Worm (Caenorhabditis elegans): ENCODE data around the gene trk-1.
A peak's percentile ranks its signal among the peaks of the same experiment; 100 is the strongest.

The trk-1 gene

DNA sequence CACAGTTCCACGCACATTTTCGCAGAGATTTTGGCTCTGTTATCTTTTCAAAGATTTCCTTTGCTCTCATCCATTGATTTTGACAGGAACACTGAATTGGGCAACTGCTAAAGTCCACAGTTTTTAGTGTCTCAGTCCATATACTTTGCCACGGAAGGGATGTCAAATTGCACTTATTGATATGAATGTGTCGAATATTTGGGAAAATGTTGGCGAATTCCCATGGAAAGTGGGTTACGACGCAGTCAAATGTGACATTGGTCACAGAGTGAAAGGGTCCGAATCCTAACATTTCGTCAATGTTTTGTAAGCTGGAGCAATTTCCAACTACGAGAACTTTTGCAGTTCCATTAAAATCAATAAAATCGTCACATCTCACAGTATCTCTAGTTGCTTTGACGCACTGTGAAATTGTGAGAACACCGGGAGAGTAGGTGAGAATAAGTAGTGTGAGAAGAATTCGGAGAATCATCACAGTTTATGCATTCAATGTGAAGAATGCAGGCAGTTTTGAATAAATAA is at the start of gene trk-1:
trk-1 (minus strand) TSS at position 472 of the 522 bp plus-strand sequence.
- TF ChIP-seq ref-1 (GFP tag; conservative IDR thresholded peaks at IDR 0.05) (no peak), med-1 (GFP tag; optimal IDR thresholded peaks at IDR 0.05; ENCODE audit: insufficient read depth) (no peak), ztf-23 (GFP tag; IDR thresholded peaks at IDR 0.05) (no peak), klf-2 (GFP tag; conservative IDR thresholded peaks at IDR 0.05) (no peak), ztf-29 (GFP tag; IDR thresholded peaks at IDR 0.05) (no peak), flt-1 (GFP tag; IDR thresholded peaks at IDR 0.05) (no peak), T22C8.4 (GFP tag; IDR thresholded peaks at IDR 0.05) (no peak), cog-1 (tag; optimal IDR thresholded peaks at IDR 0.05) (no peak), tab-1 (GFP tag; IDR thresholded peaks at IDR 0.05) (no peak)

DNA sequence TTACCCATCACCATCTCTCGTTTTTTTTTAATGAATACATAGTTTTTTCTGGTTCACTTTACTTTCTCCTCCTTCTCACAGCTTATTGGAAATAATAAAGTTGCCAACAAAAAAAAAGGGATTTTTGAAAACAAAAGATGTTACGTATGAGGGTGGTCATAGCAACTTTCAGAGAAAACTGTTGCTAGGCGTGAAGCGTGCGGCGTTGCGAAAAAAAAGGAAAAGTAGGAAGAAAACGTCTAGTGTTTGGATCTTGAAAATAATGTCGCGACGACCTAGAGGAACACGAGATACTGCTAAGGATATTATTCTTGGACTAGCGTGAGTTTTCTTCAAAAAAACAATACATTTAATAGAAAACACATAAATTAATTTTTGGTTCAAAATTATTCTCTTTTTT is 48.0 kb upstream of the trk-1 start, which contains the start of gene C24A3.1:
C24A3.1 (plus strand) TSS at position 263 of the 400 bp plus-strand sequence.
- no peak for TF ChIP-seq ztf-29 (GFP tag; IDR thresholded peaks at IDR 0.05)
- no peak for TF ChIP-seq ref-1 (GFP tag; conservative IDR thresholded peaks at IDR 0.05)
- no peak for TF ChIP-seq klf-2 (GFP tag; conservative IDR thresholded peaks at IDR 0.05)
- TF ChIP-seq med-1 (GFP tag; optimal IDR thresholded peaks at IDR 0.05; ENCODE audit: insufficient read depth): no peak
- no peak for TF ChIP-seq ztf-23 (GFP tag; IDR thresholded peaks at IDR 0.05)
- no peak for TF ChIP-seq cog-1 (tag; optimal IDR thresholded peaks at IDR 0.05)
- TF ChIP-seq flt-1 (GFP tag; IDR thresholded peaks at IDR 0.05): no peak
- TF ChIP-seq T22C8.4 (GFP tag; IDR thresholded peaks at IDR 0.05): no peak
- no peak for TF ChIP-seq tab-1 (GFP tag; IDR thresholded peaks at IDR 0.05)

DNA sequence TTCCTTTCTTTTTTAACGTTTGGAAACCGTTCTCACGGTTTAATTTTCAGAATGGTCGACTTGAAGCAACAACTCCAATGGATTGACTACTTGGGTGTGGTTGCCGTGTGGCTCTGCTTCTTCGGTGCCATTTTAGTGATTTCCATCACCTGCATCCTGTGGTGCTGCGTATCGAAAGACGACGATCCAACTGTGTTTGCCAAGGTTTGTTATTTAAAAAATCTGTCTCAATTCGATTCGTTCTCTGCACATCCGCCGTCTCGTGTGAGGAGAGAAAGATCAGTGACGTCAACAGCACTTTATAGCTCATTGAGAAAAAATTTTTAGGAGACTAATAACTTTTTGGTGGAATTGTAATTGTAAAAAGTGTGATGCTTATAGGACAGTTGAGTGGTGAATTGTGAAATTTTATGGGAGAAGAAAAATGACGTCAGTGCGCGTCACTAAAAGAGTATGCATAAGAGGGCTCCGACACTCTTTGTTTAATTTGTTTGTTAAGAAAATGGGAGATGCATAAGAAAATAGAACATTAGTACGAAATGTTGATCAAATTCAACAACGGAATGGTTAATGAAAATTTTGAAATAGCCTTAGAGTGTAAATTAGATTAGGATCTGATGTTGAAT is 46.8 kb upstream of the trk-1 start, which contains the start of gene C24A3.2:
C24A3.2 (plus strand) TSS at position 51 of the 626 bp plus-strand sequence.
- TF ChIP-seq cog-1 (tag; optimal IDR thresholded peaks at IDR 0.05) (no peak), klf-2 (GFP tag; conservative IDR thresholded peaks at IDR 0.05) (no peak), flt-1 (GFP tag; IDR thresholded peaks at IDR 0.05) (no peak), ztf-29 (GFP tag; IDR thresholded peaks at IDR 0.05) (no peak), med-1 (GFP tag; optimal IDR thresholded peaks at IDR 0.05; ENCODE audit: insufficient read depth) (no peak), T22C8.4 (GFP tag; IDR thresholded peaks at IDR 0.05) (no peak), ref-1 (GFP tag; conservative IDR thresholded peaks at IDR 0.05) (no peak), tab-1 (GFP tag; IDR thresholded peaks at IDR 0.05) (no peak), ztf-23 (GFP tag; IDR thresholded peaks at IDR 0.05) (no peak)

DNA sequence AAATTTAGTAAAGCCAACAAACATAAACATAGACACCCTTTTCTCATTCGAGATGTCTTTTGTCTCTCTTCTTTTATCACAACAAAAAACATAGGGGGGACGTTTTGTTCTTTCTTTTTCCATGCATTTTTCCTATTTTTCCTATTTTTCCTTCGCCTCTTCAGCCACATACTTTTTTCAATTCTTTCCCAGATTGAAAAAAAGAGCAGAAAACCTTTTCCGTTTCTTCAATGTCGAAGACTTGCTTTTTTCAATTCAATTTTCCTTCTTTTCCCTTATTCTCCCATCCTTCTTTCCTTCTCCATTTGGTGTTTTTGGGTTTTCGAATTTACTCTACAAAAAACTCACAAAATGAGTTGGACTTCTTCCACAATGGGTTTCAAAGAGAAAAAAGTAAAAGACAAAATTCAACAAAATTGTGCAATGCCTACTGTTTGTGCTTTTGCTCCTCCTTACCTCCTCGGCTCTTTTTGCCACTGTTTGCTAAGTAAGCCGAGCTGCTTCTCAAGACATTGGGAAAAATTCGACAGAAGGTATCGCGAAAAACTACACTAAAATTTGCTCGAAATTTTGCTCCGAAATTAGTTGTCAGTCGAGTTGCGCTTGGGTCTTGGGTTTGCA is 45.8 kb upstream of the trk-1 start:
- TF ChIP-seq ztf-23 (GFP tag; IDR thresholded peaks at IDR 0.05) (no peak), cog-1 (tag; optimal IDR thresholded peaks at IDR 0.05) (no peak)

DNA sequence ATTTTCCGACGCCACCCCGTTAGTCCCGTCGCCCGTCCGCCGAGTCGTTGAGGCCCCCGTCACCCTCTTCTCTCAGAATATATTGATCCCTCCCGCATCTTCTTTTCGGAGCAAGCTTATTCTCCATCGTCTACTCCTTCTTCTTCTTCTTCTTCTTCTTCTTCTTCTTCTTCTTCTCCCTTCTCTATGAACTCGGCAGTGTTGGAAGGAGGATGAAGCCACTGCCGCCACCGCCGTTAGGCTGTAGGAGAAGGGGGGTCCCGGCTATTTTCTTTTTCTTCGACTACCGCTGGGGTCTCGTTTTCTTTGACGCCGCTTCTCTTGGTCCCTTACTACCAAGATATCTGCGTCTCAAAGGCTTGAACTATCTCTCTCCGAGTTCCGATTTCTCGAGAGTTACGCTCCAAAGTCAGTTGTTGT is 44.8 kb upstream of the trk-1 start:
- TF ChIP-seq cog-1 (tag; optimal IDR thresholded peaks at IDR 0.05): peak; percentile 7
- TF ChIP-seq flt-1 (GFP tag; IDR thresholded peaks at IDR 0.05): 0 out of 2 replicates have a peak, but pooled peaks have one; percentile 35
- no peak for TF ChIP-seq tab-1 (GFP tag; IDR thresholded peaks at IDR 0.05)
- TF ChIP-seq ztf-23 (GFP tag; IDR thresholded peaks at IDR 0.05): 0 out of 2 replicates have a peak, but pooled peaks have one; percentile 52

DNA sequence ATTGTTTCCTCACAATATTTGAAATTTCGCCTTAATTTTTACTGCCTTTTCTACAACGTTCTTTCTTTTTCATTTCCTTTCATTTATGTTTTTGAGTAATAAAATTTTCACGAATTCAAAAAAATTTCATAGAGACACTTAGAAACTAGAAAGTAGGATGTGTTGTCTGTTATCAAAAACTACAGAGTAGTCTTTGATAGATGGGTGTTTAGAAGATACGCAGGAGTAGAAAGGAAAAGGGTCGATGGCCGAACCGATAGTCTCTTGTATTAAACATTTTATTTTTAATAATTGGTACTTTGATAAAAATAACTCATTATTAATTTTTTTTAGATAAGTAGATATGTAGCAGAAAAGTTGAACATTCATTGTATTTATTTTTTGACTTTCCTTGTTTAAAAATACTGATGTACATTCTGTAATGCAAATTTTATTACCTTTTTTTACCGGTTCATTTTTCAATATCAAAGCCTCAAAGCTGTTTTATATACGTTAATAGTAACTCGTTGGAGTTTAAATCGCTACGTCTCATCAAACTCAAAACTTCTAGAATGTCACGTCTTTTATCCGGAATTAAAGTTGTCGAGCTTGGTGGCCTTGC is 41.2 kb upstream of the trk-1 start, which contains the start of gene C24A3.4:
C24A3.4 (plus strand) TSS at position 551 of the 601 bp plus-strand sequence.
- TF ChIP-seq med-1 (GFP tag; optimal IDR thresholded peaks at IDR 0.05; ENCODE audit: insufficient read depth) (no peak), ref-1 (GFP tag; conservative IDR thresholded peaks at IDR 0.05) (no peak), ztf-23 (GFP tag; IDR thresholded peaks at IDR 0.05) (no peak), T22C8.4 (GFP tag; IDR thresholded peaks at IDR 0.05) (no peak), cog-1 (tag; optimal IDR thresholded peaks at IDR 0.05) (no peak), klf-2 (GFP tag; conservative IDR thresholded peaks at IDR 0.05) (no peak), ztf-29 (GFP tag; IDR thresholded peaks at IDR 0.05) (no peak), tab-1 (GFP tag; IDR thresholded peaks at IDR 0.05) (no peak), flt-1 (GFP tag; IDR thresholded peaks at IDR 0.05) (no peak)

DNA sequence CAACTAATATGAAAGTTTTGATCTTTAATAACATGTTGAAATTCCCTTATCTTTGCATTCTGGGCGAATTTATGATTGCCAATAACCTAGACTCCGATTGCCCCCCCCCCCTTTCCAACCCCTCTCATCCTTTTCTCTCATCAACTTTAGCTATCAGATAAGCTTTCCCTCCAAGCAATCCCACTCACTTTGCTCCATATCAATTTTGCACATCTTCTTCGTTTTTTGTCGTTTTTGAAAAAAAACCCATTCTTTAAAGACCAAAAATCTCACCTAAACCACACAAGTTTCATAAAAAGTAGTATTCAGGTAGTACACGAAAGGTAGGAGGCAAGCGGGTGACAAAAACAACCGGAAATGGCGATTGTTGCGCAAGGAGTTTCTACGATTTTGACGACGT is 37.0 kb upstream of the trk-1 start, which contains the start of gene twk-18:
twk-18 (plus strand) TSS at position 301 of the 400 bp plus-strand sequence.
- TF ChIP-seq T22C8.4 (GFP tag; IDR thresholded peaks at IDR 0.05): no peak
- no peak for TF ChIP-seq cog-1 (tag; optimal IDR thresholded peaks at IDR 0.05)
- TF ChIP-seq ztf-23 (GFP tag; IDR thresholded peaks at IDR 0.05): no peak
- TF ChIP-seq flt-1 (GFP tag; IDR thresholded peaks at IDR 0.05): no peak
- no peak for TF ChIP-seq klf-2 (GFP tag; conservative IDR thresholded peaks at IDR 0.05)
- TF ChIP-seq tab-1 (GFP tag; IDR thresholded peaks at IDR 0.05): no peak
- TF ChIP-seq ztf-29 (GFP tag; IDR thresholded peaks at IDR 0.05): no peak
- no peak for TF ChIP-seq med-1 (GFP tag; optimal IDR thresholded peaks at IDR 0.05; ENCODE audit: insufficient read depth)
- no peak for TF ChIP-seq ref-1 (GFP tag; conservative IDR thresholded peaks at IDR 0.05)

DNA sequence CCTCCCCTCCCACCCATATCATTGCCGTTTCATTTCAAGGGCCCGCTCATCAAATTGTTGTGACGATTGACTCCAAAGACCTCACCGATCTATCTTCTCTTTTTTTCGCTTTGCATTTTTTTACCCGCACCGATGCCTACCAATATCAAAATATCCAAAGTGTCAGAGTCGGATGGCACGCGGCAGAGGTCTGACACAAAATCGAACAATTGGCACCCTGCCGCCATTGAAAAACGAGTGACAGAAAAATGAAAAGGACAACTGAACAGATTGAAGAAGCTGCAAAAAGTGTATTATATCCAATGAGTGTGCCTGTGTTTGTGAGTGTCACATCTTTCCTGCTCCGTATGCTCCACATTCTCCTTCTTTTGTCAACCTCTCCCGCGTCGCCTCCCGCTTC is 35.7 kb upstream of the trk-1 start:
- no peak for TF ChIP-seq ztf-23 (GFP tag; IDR thresholded peaks at IDR 0.05)
- no peak for TF ChIP-seq T22C8.4 (GFP tag; IDR thresholded peaks at IDR 0.05)
- TF ChIP-seq med-1 (GFP tag; optimal IDR thresholded peaks at IDR 0.05; ENCODE audit: insufficient read depth): no peak
- no peak for TF ChIP-seq ref-1 (GFP tag; conservative IDR thresholded peaks at IDR 0.05)
- TF ChIP-seq ztf-29 (GFP tag; IDR thresholded peaks at IDR 0.05): no peak
- no peak for TF ChIP-seq klf-2 (GFP tag; conservative IDR thresholded peaks at IDR 0.05)
- TF ChIP-seq flt-1 (GFP tag; IDR thresholded peaks at IDR 0.05): no peak
- TF ChIP-seq tab-1 (GFP tag; IDR thresholded peaks at IDR 0.05): no peak
- no peak for TF ChIP-seq cog-1 (tag; optimal IDR thresholded peaks at IDR 0.05)

DNA sequence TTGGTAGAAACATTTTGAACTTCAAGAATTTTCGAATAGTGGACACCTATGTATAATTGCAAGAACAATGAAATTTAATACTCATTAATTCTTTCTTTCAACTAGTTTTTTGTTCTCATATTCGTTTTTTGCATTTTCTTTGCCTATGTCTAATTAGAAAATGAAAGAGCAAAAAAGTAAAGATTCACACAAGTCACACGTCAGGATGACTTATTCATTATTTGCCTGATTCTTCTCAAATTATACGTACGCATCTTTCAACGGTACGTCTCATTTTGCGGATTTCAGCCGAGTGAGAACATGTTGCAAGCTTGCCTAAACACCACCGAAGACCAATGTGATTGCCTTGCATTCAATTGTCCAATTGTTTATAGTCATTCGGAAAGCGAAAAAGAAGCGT is 29.9 kb upstream of the trk-1 start, which contains the start of gene nmur-1:
nmur-1 (plus strand) TSS at position 301 of the 400 bp plus-strand sequence.
- TF ChIP-seq klf-2 (GFP tag; conservative IDR thresholded peaks at IDR 0.05): no peak
- no peak for TF ChIP-seq tab-1 (GFP tag; IDR thresholded peaks at IDR 0.05)
- no peak for TF ChIP-seq ztf-29 (GFP tag; IDR thresholded peaks at IDR 0.05)
- TF ChIP-seq flt-1 (GFP tag; IDR thresholded peaks at IDR 0.05): no peak

All from whole organism, midembryonic.